Fruit fly (Drosophila melanogaster) whole organism, embryonic: Measurements from ENCODE around the gene CG3704.

Experiments used
- Abd-B ChIP-seq: fragments of 200-800 bp; sonication (Bioruptor generic); optimal IDR thresholded peaks from 2 replicates; lab custom pipeline; 2018; ENCODE audit warnings: missing biosample characterization, mild to moderate bottlenecking, missing genetic modification characterization, moderate library complexity
- CG10979 ChIP-seq: fragments of 200-800 bp; sonication (Bioruptor generic); optimal IDR thresholded peaks from 2 replicates; lab custom pipeline; 2018; ENCODE audit warnings: missing biosample characterization, mild to moderate bottlenecking, missing genetic modification characterization, moderate library complexity
- CG11560 ChIP-seq: fragments of 200-800 bp; sonication (Bioruptor generic); IDR thresholded peaks from 3 replicates; pipeline ENCODE4 v1.3.6; 2022; ENCODE audit warnings: missing biosample characterization, missing genetic modification characterization
- CG13123 ChIP-seq: fragments of 200-800 bp; sonication (Bioruptor generic); optimal IDR thresholded peaks from 2 replicates; lab custom pipeline; 2016; ENCODE audit warnings: missing biosample characterization, missing genetic modification characterization
- CG15696 ChIP-seq: fragments of 200-800 bp; sonication (Bioruptor generic); optimal IDR thresholded peaks from 2 replicates; lab custom pipeline; 2019; ENCODE audit warnings: missing biosample characterization, mild to moderate bottlenecking, missing genetic modification characterization, moderate library complexity
- CG17385 ChIP-seq: fragments of 200-800 bp; sonication (Bioruptor generic); optimal IDR thresholded peaks from 3 replicates; lab custom pipeline; 2018; ENCODE audit warnings: missing biosample characterization, mild to moderate bottlenecking, missing genetic modification characterization
- CG17829 ChIP-seq: fragments of 200-800 bp; optimal IDR thresholded peaks from 2 replicates; lab custom pipeline; 2019; ENCODE audit warnings: missing biosample characterization, mild to moderate bottlenecking, missing genetic modification characterization, moderate library complexity
- CG18619 ChIP-seq: fragments of 200-800 bp; sonication (Bioruptor generic); optimal IDR thresholded peaks from 3 replicates; lab custom pipeline; 2017; ENCODE audit warnings: missing biosample characterization, mild to moderate bottlenecking, missing genetic modification characterization
- CG18764 ChIP-seq: fragments of 200-800 bp; sonication (Bioruptor generic); optimal IDR thresholded peaks from 3 replicates; lab custom pipeline; 2016; ENCODE audit warnings: missing biosample characterization, missing genetic modification characterization
- CG2712 ChIP-seq: fragments of 200-800 bp; optimal IDR thresholded peaks from 3 replicates; lab custom pipeline; 2019; ENCODE audit warnings: missing biosample characterization, mild to moderate bottlenecking, missing genetic modification characterization, moderate library complexity
- CG30403 ChIP-seq: fragments of 200-800 bp; sonication (Bioruptor generic); optimal IDR thresholded peaks from 3 replicates; lab custom pipeline; 2016; ENCODE audit warnings: missing biosample characterization, missing genetic modification characterization
- CG3407 ChIP-seq: fragments of 200-800 bp; sonication (Bioruptor generic); optimal IDR thresholded peaks from 2 replicates; lab custom pipeline; 2018; ENCODE audit warnings: missing biosample characterization, mild to moderate bottlenecking, missing genetic modification characterization
- CG4328 ChIP-seq: fragments of 200-800 bp; sonication (Bioruptor generic); optimal IDR thresholded peaks from 3 replicates; lab custom pipeline; 2017; ENCODE audit warnings: missing biosample characterization, missing genetic modification reagents, missing genetic modification characterization
- CG4820 ChIP-seq: fragments of 200-800 bp; sonication (Bioruptor generic); optimal IDR thresholded peaks from 3 replicates; lab custom pipeline; 2016; ENCODE audit warnings: missing biosample characterization, missing genetic modification characterization
- CG6765 ChIP-seq: fragments of 200-800 bp; sonication (Bioruptor generic); optimal IDR thresholded peaks from 3 replicates; lab custom pipeline; 2017; ENCODE audit warnings: missing biosample characterization, mild to moderate bottlenecking, missing genetic modification characterization
- CG7556 ChIP-seq: fragments of 200-800 bp; sonication (Bioruptor generic); optimal IDR thresholded peaks from 2 replicates; lab custom pipeline; 2017; ENCODE audit warnings: missing biosample characterization, mild to moderate bottlenecking, missing genetic modification characterization
- CG8924 ChIP-seq: fragments of 200-800 bp; optimal IDR thresholded peaks from 3 replicates; lab custom pipeline; 2019; ENCODE audit warnings: missing biosample characterization, mild to moderate bottlenecking, missing genetic modification characterization, moderate library complexity
- CG9817 ChIP-seq: fragments of 200-800 bp; sonication (Bioruptor generic); optimal IDR thresholded peaks from 2 replicates; lab custom pipeline; 2018; ENCODE audit warnings: missing biosample characterization, mild to moderate bottlenecking, missing genetic modification characterization, moderate library complexity
- CTCF ChIP-seq: fragments of 200-800 bp; sonication (Bioruptor generic); optimal IDR thresholded peaks from 2 replicates; lab custom pipeline; 2017; ENCODE audit warnings: missing biosample characterization, mild to moderate bottlenecking, missing genetic modification characterization, moderate library complexity
- D19B ChIP-seq: fragments of 200-800 bp; sonication (Bioruptor generic); optimal IDR thresholded peaks from 2 replicates; lab custom pipeline; 2017; ENCODE audit warnings: missing biosample characterization, mild to moderate bottlenecking, missing genetic modification characterization
- Deaf1 ChIP-seq: fragments of 200-800 bp; optimal IDR thresholded peaks from 3 replicates; lab custom pipeline; 2019; ENCODE audit warnings: missing biosample characterization, mild to moderate bottlenecking, missing genetic modification characterization, moderate library complexity
- E2f1 ChIP-seq: fragments of 200-800 bp; sonication (Bioruptor generic); IDR thresholded peaks from 2 replicates; pipeline ENCODE4 v1.3.6; 2022; ENCODE audit warnings: missing biosample characterization, missing genetic modification characterization
- Fer2 ChIP-seq: fragments of 200-800 bp; sonication (Bioruptor generic); optimal IDR thresholded peaks from 2 replicates; lab custom pipeline; 2018; ENCODE audit warnings: missing biosample characterization, mild to moderate bottlenecking, missing genetic modification characterization, moderate library complexity
- HmgZ ChIP-seq: fragments of 200-800 bp; sonication (Bioruptor generic); optimal IDR thresholded peaks from 2 replicates; lab custom pipeline; 2018; ENCODE audit warnings: missing biosample characterization, mild to moderate bottlenecking, missing genetic modification characterization
- Hmx ChIP-seq: fragments of 200-800 bp; sonication (Bioruptor generic); optimal IDR thresholded peaks from 2 replicates; lab custom pipeline; 2016; ENCODE audit warnings: missing biosample characterization, missing genetic modification characterization
- Hr51 ChIP-seq, 2 experiments: fragments of 200-800 bp; sonication (Bioruptor generic); optimal IDR thresholded peaks; 2 replicates in 1 of 2; 3 replicates in 1 of 2; lab custom pipeline; 2016 to 2018; ENCODE audit warnings: missing biosample characterization in 2 of 2, missing genetic modification characterization in 2 of 2, mild to moderate bottlenecking in 1 of 2, moderate library complexity in 1 of 2
- NfI ChIP-seq: fragments of 200-800 bp; sonication (Bioruptor generic); optimal IDR thresholded peaks from 3 replicates; lab custom pipeline; 2018; ENCODE audit warnings: missing biosample characterization, mild to moderate bottlenecking, missing genetic modification characterization, moderate library complexity
- Oli ChIP-seq: fragments of 200-800 bp; sonication (Bioruptor generic); optimal IDR thresholded peaks from 2 replicates; lab custom pipeline; 2018; ENCODE audit warnings: missing biosample characterization, mild to moderate bottlenecking, missing genetic modification characterization, moderate library complexity
- PHDP ChIP-seq: fragments of 200-800 bp; sonication (Bioruptor generic); optimal IDR thresholded peaks from 3 replicates; lab custom pipeline; 2018; ENCODE audit warnings: missing biosample characterization, mild to moderate bottlenecking, missing genetic modification characterization, moderate library complexity
- Rx ChIP-seq: fragments of 200-800 bp; sonication (Bioruptor generic); IDR thresholded peaks from 2 replicates; pipeline ENCODE4 v1.3.6; 2022; ENCODE audit warnings: missing biosample characterization, missing genetic modification characterization
- Sry-δ ChIP-seq: fragments of 200-800 bp; sonication (Bioruptor generic); optimal IDR thresholded peaks from 2 replicates; lab custom pipeline; 2016; ENCODE audit warnings: missing biosample characterization, missing genetic modification characterization
- Ssrp ChIP-seq: fragments of 200-800 bp; sonication (Bioruptor generic); optimal IDR thresholded peaks from 2 replicates; lab custom pipeline; 2018; ENCODE audit warnings: missing biosample characterization, mild to moderate bottlenecking, missing genetic modification characterization, moderate library complexity
- dysf ChIP-seq: fragments of 200-800 bp; sonication (Bioruptor generic); IDR thresholded peaks from 3 replicates; pipeline ENCODE4 v1.3.6; 2022; ENCODE audit warnings: missing biosample characterization, missing genetic modification characterization
- ems ChIP-seq: fragments of 200-800 bp; sonication (Bioruptor generic); optimal IDR thresholded peaks from 3 replicates; lab custom pipeline; 2016; ENCODE audit warnings: missing biosample characterization, missing genetic modification characterization
- ham ChIP-seq: fragments of 200-800 bp; sonication (Bioruptor generic); IDR thresholded peaks from 2 replicates; pipeline ENCODE4 v1.3.6; 2022; ENCODE audit warnings: missing biosample characterization, missing genetic modification characterization
- nau ChIP-seq: fragments of 200-800 bp; sonication (Bioruptor generic); optimal IDR thresholded peaks from 3 replicates; lab custom pipeline; 2017; ENCODE audit warnings: missing biosample characterization, mild to moderate bottlenecking, missing genetic modification characterization, missing genetic modification reagents
- onecut ChIP-seq: fragments of 200-800 bp; sonication (Bioruptor generic); IDR thresholded peaks from 2 replicates; pipeline ENCODE4 v1.3.6; 2022; ENCODE audit warnings: missing biosample characterization, missing genetic modification characterization
- pho ChIP-seq: fragments of 200-800 bp; sonication (Bioruptor generic); optimal IDR thresholded peaks from 2 replicates; lab custom pipeline; 2016; ENCODE audit warnings: missing biosample characterization, missing genetic modification characterization
- pita ChIP-seq: fragments of 200-800 bp; sonication (Bioruptor generic); optimal IDR thresholded peaks from 2 replicates; lab custom pipeline; 2017; ENCODE audit warnings: missing biosample characterization, mild to moderate bottlenecking, missing genetic modification characterization
- row ChIP-seq: fragments of 200-800 bp; sonication (Bioruptor generic); IDR thresholded peaks from 3 replicates; pipeline ENCODE4 v1.3.6; 2022; ENCODE audit warnings: missing biosample characterization, missing genetic modification characterization
- scrt ChIP-seq: fragments of 200-800 bp; sonication (Bioruptor generic); optimal IDR thresholded peaks from 2 replicates; lab custom pipeline; 2018; ENCODE audit warnings: missing biosample characterization, mild to moderate bottlenecking, missing genetic modification characterization, moderate library complexity
- stwl ChIP-seq: fragments of 200-800 bp; sonication (Bioruptor generic); optimal IDR thresholded peaks from 3 replicates; lab custom pipeline; 2018; ENCODE audit warnings: missing biosample characterization, mild to moderate bottlenecking, missing genetic modification characterization, moderate library complexity
- sug ChIP-seq: fragments of 200-800 bp; optimal IDR thresholded peaks from 2 replicates; lab custom pipeline; 2019; ENCODE audit warnings: missing biosample characterization, mild to moderate bottlenecking, missing genetic modification characterization, moderate library complexity
- toy ChIP-seq: fragments of 200-800 bp; sonication (Bioruptor generic); IDR thresholded peaks from 2 replicates; pipeline ENCODE4 v1.3.6; 2022; ENCODE audit warnings: missing biosample characterization, missing genetic modification characterization
- yki ChIP-seq: fragments of >200 bp; optimal IDR thresholded peaks from 3 replicates; lab custom pipeline; 2018
- zf30C ChIP-seq: fragments of 200-800 bp; sonication (Bioruptor generic); optimal IDR thresholded peaks from 3 replicates; lab custom pipeline; 2018; ENCODE audit warnings: missing biosample characterization, mild to moderate bottlenecking, missing genetic modification characterization
- zfh2 ChIP-seq: fragments of 200-800 bp; sonication (Bioruptor generic); optimal IDR thresholded peaks from 2 replicates; lab custom pipeline; 2016; ENCODE audit warnings: missing biosample characterization, missing genetic modification characterization

The CG3704 gene

DNA sequence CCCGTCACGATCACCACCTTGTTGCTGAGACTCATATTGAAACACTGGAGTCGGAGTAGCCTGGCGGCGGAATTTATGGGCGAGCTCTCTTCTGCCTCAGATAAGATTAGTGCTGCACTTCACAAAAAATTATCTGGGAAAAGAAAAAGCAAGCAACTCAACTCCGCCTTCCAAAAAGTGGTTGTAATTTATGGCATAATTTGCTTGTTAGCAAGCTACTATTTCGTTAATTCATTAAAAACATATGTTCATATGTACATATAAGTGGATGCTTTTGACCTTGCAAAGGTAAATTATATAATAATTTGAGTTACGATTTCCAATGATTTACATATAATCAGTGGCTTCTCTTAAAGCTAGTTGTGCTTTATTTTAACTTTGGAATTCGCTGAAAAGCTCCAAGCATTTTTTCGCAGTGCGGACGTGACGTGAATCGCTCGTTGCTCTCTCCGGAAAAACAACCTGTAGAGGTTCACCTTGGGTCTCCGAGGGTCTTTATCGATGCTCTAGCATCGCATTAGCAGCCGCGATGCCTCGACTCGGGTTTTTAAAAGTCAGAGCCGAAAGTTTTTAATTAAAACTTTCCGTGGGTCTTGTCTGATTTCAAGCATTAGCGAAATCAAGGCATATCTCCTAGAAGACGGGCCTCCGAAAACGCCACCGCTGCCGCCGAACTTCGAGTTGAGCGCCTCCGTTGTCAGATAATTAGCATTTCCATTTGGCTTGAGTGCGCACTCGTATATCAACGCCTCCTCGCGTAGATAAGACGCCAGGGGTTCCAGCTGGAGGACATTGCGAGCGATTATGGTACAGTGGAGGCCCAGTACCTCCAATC, 7.1 kb upstream of the CG3704 start, which contains the start of gene CG3699 (continued):
- no peak for TF ChIP-seq Ssrp (tag; lab: Kevin White, UChicago)
- peak; percentile 12 for TF ChIP-seq D19B (GFP tag; lab: Kevin White, UChicago)
- no peak for TF ChIP-seq Rx (GFP tag; lab: Robert Waterston, UW)
- TF ChIP-seq CTCF (GFP tag; lab: Kevin White, UChicago): no peak
- no peak for TF ChIP-seq ems
- peak; percentile 2 for TF ChIP-seq nau
- TF ChIP-seq CG13123 (GFP tag; lab: Kevin White, UChicago): no peak
- no peak for TF ChIP-seq CG6765 (GFP tag; lab: Kevin White, UChicago)
- TF ChIP-seq HmgZ (tag; lab: Kevin White, UChicago): peak; percentile 1
- TF ChIP-seq Oli (tag; lab: Kevin White, UChicago): peak; percentile 55
- no peak for TF ChIP-seq Sry-δ (GFP tag; lab: Kevin White, UChicago)
- peak; percentile 43 for TF ChIP-seq CG18619 (GFP tag; lab: Kevin White, UChicago)
- TF ChIP-seq CG8924 (tag; lab: Kevin White, UChicago): peak; percentile 51
- TF ChIP-seq PHDP: peak; percentile 50
- TF ChIP-seq CG7556 (GFP tag; lab: Kevin White, UChicago): peak; percentile 43
- TF ChIP-seq Abd-B (GFP tag; lab: Kevin White, UChicago): peak; percentile 18
- peak; percentile 23 for TF ChIP-seq scrt (GFP tag; lab: Kevin White, UChicago)
- TF ChIP-seq Fer2 (tag; lab: Kevin White, UChicago): no peak
- peak; percentile 37 for TF ChIP-seq pho
- peak; percentile 16 for TF ChIP-seq CG4328 (GFP tag; lab: Kevin White, UChicago)
- TF ChIP-seq Deaf1 (tag; lab: Kevin White, UChicago): peak; percentile 51
- no peak for TF ChIP-seq CG18764
- no peak for TF ChIP-seq CG15696 (tag; lab: Kevin White, UChicago)
- no peak for TF ChIP-seq yki (lab: Kevin White, UChicago)
- TF ChIP-seq CG3407 (GFP tag; lab: Kevin White, UChicago): no peak
- TF ChIP-seq CG10979 (tag; lab: Kevin White, UChicago): peak; percentile 2
- TF ChIP-seq CG17385 (GFP tag; lab: Kevin White, UChicago): peak; percentile 43
- TF ChIP-seq Hr51 (GFP tag; optimal IDR thresholded peaks at IDR 0.05; lab: Kevin White, UChicago): peak in 1 of 2 experiments; percentile 57
- peak; percentile 58 for TF ChIP-seq CG30403 (GFP tag; lab: Kevin White, UChicago)
- peak; percentile 31 for TF ChIP-seq NfI (GFP tag; lab: Kevin White, UChicago)
- TF ChIP-seq pita: no peak
- no peak for TF ChIP-seq onecut (GFP tag; lab: Robert Waterston, UW)
- TF ChIP-seq CG4820 (GFP tag; lab: Kevin White, UChicago): peak; percentile 1
- TF ChIP-seq row (GFP tag; lab: Robert Waterston, UW): peak; percentile 78
- no peak for TF ChIP-seq stwl (tag; lab: Kevin White, UChicago)
- peak; percentile 82 for TF ChIP-seq sug (tag; lab: Kevin White, UChicago)
- TF ChIP-seq toy (GFP tag; lab: Robert Waterston, UW): no peak
- TF ChIP-seq CG2712 (tag; lab: Kevin White, UChicago): peak; percentile 42
- TF ChIP-seq E2f1: no peak
- 0 out of 2 replicates have a peak, but pooled peaks have one; percentile 31 for TF ChIP-seq ham (GFP tag; lab: Robert Waterston, UW)
- peak; percentile 41 for TF ChIP-seq zf30C (GFP tag; lab: Kevin White, UChicago)
- no peak for TF ChIP-seq Hmx (GFP tag; lab: Kevin White, UChicago)
- TF ChIP-seq CG9817 (tag; lab: Kevin White, UChicago): peak; percentile 35
- no peak for TF ChIP-seq CG17829
- TF ChIP-seq zfh2 (GFP tag; lab: Kevin White, UChicago): peak; percentile 47
- no peak for TF ChIP-seq CG11560 (tag; lab: Robert Waterston, UW)
- peak; percentile 65; the same call in 2 of the 3 replicates for TF ChIP-seq dysf (GFP tag; lab: Robert Waterston, UW)
